Worm (Caenorhabditis elegans): Measurements from ENCODE around the gene Y102A11A.3.
A peak's percentile ranks its signal among the peaks of the same experiment; 100 is the strongest.

Y102A11A.3 gene

DNA sequence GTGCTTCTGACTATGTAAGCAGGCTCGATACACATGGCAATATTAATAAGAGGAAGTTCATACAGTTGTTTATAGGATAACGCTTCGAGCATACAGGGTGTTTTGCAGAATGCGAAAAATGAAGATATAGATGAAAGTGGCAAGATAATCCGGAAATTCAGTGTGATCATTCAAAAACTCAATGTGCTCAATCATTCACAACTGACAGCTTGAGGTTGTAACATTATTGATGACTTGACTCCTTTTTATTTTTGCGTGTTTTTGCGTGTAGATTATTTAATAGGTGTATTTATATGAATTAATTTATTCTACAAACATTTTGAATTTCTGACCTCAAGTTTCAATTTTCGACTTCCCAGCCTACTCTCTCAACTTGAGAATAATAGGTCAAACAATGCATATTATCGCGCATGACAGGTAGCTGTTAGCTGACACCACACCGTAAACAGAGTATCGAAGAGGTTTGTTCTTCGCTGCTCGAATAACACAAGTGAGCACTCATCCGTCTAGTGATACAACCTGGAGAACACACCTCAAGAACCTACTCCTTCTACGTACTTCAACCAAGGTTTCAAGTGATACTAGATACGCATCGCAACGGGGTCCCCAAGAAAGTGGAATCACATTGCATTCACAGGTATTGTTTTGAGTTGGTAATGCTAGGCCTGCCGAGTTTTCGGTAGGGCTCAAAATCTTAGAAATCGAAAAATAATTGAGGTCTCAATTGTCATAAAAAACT lies 28.4 kb downstream of the Y102A11A.3 start:
- TF ChIP-seq rpc-1 (optimal IDR thresholded peaks at IDR 0.05) (no peak), rpc-1 (tag; optimal IDR thresholded peaks at IDR 0.05) (no peak), cebp-1 (GFP tag; IDR thresholded peaks at IDR 0.05) (no peak), cebp-1 (tag; optimal IDR thresholded peaks at IDR 0.05) (no peak), C06A6.2 (GFP tag; conservative IDR thresholded peaks at IDR 0.05) (no peak), lin-40 (tag; optimal IDR thresholded peaks at IDR 0.05) (no peak), sdz-38 (tag; optimal IDR thresholded peaks at IDR 0.05) (no peak), ama-1 (optimal IDR thresholded peaks at IDR 0.05) (no peak), ama-1 (GFP tag; optimal IDR thresholded peaks at IDR 0.05) (no peak), ceh-91 (GFP tag; IDR thresholded peaks at IDR 0.05) (no peak), zim-3 (tag; optimal IDR thresholded peaks at IDR 0.05) (no peak), F57C9.4 (tag; optimal IDR thresholded peaks at IDR 0.05) (no peak), Y53F4B.3 (GFP tag; IDR thresholded peaks at IDR 0.05) (no peak), nfya-1 (tag; optimal IDR thresholded peaks at IDR 0.05; ENCODE audit: borderline replicate concordance, insufficient read depth) (no peak), Y67H2A.10 (GFP tag; conservative IDR thresholded peaks at IDR 0.05) (no peak), sptf-2 (GFP tag; optimal IDR thresholded peaks at IDR 0.05) (no peak), madf-3 (GFP tag; IDR thresholded peaks at IDR 0.05) (no peak), tlf-1 (GFP tag; optimal IDR thresholded peaks at IDR 0.05) (no peak), F37B4.10 (GFP tag; IDR thresholded peaks at IDR 0.05) (no peak), nhr-27 (tag; optimal IDR thresholded peaks at IDR 0.05) (no peak), dpl-1 (GFP tag; optimal IDR thresholded peaks at IDR 0.05) (no peak), hlh-26 (GFP tag; conservative IDR thresholded peaks at IDR 0.05) (no peak)

DNA sequence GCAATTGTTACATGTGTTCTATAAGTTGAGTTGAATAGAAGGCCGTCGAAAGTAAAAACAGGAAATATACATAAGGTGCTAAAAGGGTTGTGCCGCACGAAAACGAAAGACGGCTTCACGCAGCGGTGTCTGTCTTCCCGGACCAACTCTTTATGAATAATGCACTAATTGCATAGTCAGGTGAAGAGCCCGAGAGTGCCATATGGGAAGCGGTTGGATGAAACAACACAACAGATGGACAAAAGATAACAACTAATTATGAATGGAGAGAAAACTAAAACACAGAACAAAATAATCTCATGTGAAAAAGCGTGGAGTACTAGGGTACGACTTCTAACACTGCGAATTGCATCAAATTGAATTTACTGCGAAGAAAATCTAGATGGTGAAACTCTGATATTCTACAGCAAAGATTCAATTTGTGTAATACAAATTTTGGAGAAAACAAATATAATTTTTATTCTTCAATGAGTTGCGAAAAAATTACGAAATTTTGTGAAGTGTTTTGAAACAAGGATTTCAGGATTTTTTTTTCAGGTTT lies 30.0 kb downstream of the Y102A11A.3 start:
- TF ChIP-seq nhr-80 (tag; optimal IDR thresholded peaks at IDR 0.05) = no peak
- TF ChIP-seq ztf-28 (GFP tag; IDR thresholded peaks at IDR 0.05) = no peak
- TF ChIP-seq lir-1 (GFP tag; conservative IDR thresholded peaks at IDR 0.05) = no peak
- TF ChIP-seq dpl-1 (GFP tag; optimal IDR thresholded peaks at IDR 0.05) = no peak
- TF ChIP-seq pha-4 (tag; optimal IDR thresholded peaks at IDR 0.05) = no peak
- TF ChIP-seq sea-2 (GFP tag; IDR thresholded peaks at IDR 0.05) = no peak
- TF ChIP-seq ZK185.1 (tag; optimal IDR thresholded peaks at IDR 0.05; ENCODE audit: poor library complexity, severe bottlenecking) = no peak

ce11 chrX:2050212-2050611 lies 31.3 kb downstream of the Y102A11A.3 start:
- TF ChIP-seq ceh-79 (tag; optimal IDR thresholded peaks at IDR 0.05) (no peak), F23B12.7 (tag; optimal IDR thresholded peaks at IDR 0.05; ENCODE audit: insufficient read depth) (no peak), bed-1 (GFP tag; IDR thresholded peaks at IDR 0.05) (no peak), die-1 (tag; optimal IDR thresholded peaks at IDR 0.05) (no peak), ets-4 (GFP tag; optimal IDR thresholded peaks at IDR 0.05) (no peak), madf-10 (tag; optimal IDR thresholded peaks at IDR 0.05) (no peak), snpc-4 (GFP tag; optimal IDR thresholded peaks at IDR 0.05) (no peak), snpc-4 (tag; optimal IDR thresholded peaks at IDR 0.05) (no peak)

ce11 chrX:2051602-2052001 lies 32.7 kb downstream of the Y102A11A.3 start, which contains the start of gene Y102A11A.1:
Y102A11A.1 (plus strand) TSS chrX:2051824.
- TF ChIP-seq nhr-80 (tag; optimal IDR thresholded peaks at IDR 0.05) = peak; percentile 39
- no peak for TF ChIP-seq lin-35 (GFP tag; optimal IDR thresholded peaks at IDR 0.05)
- TF ChIP-seq F37B4.10 (GFP tag; IDR thresholded peaks at IDR 0.05) = no peak
